Fruit fly (Drosophila melanogaster) whole organism, embryonic: ENCODE results near the gene bor.

Experiments used
- B-H2 ChIP-seq: fragments of 200-800 bp; sonication (Bioruptor generic); optimal IDR thresholded peaks from 2 replicates; lab custom pipeline; 2018; ENCODE audit warnings: missing biosample characterization, mild to moderate bottlenecking, missing genetic modification characterization
- BEAF-32 ChIP-seq: fragments of 200-800 bp; sonication (Bioruptor generic); optimal IDR thresholded peaks from 3 replicates; lab custom pipeline; 2017; ENCODE audit warnings: missing biosample characterization, missing genetic modification characterization, mild to moderate bottlenecking, moderate library complexity, missing genetic modification reagents
- Bdp1 ChIP-seq: fragments of 200-800 bp; sonication (Bioruptor generic); optimal IDR thresholded peaks from 3 replicates; lab custom pipeline; 2016; ENCODE audit warnings: missing biosample characterization, missing genetic modification characterization
- CG10209 ChIP-seq: fragments of 200-800 bp; sonication (Bioruptor generic); optimal IDR thresholded peaks from 3 replicates; lab custom pipeline; 2017; ENCODE audit warnings: missing biosample characterization, mild to moderate bottlenecking, missing genetic modification characterization, missing genetic modification reagents
- CG10267 ChIP-seq: fragments of 200-800 bp; sonication (Bioruptor generic); optimal IDR thresholded peaks from 2 replicates; lab custom pipeline; 2018; ENCODE audit warnings: missing biosample characterization, mild to moderate bottlenecking, missing genetic modification characterization, moderate library complexity
- CG11398 ChIP-seq: fragments of 200-800 bp; sonication (Bioruptor generic); optimal IDR thresholded peaks from 2 replicates; lab custom pipeline; 2016; ENCODE audit warnings: missing biosample characterization, missing genetic modification characterization
- CG11560 ChIP-seq: fragments of 200-800 bp; sonication (Bioruptor generic); IDR thresholded peaks from 3 replicates; pipeline ENCODE4 v1.3.6; 2022; ENCODE audit warnings: missing biosample characterization, missing genetic modification characterization
- CG12744 ChIP-seq: fragments of 200-800 bp; sonication (Bioruptor generic); optimal IDR thresholded peaks from 2 replicates; lab custom pipeline; 2016; ENCODE audit warnings: missing biosample characterization, missing genetic modification characterization
- CG13424 ChIP-seq: fragments of 200-800 bp; sonication (Bioruptor generic); optimal IDR thresholded peaks from 2 replicates; lab custom pipeline; 2019; ENCODE audit warnings: missing biosample characterization, mild to moderate bottlenecking, missing genetic modification characterization, moderate library complexity
- CG13894 ChIP-seq: fragments of 200-800 bp; sonication (Bioruptor generic); optimal IDR thresholded peaks from 3 replicates; lab custom pipeline; 2018; ENCODE audit warnings: missing biosample characterization, mild to moderate bottlenecking, missing genetic modification characterization, moderate library complexity
- CG17328 ChIP-seq: fragments of 200-800 bp; sonication (Bioruptor generic); IDR thresholded peaks from 2 replicates; pipeline ENCODE4 v1.3.6; 2022; ENCODE audit warnings: missing biosample characterization, missing genetic modification characterization
- CG17568 ChIP-seq: fragments of 200-800 bp; sonication (Bioruptor generic); optimal IDR thresholded peaks from 2 replicates; lab custom pipeline; 2018; ENCODE audit warnings: missing biosample characterization, mild to moderate bottlenecking, missing genetic modification characterization, moderate library complexity
- CG18262 ChIP-seq: fragments of 200-800 bp; optimal IDR thresholded peaks from 3 replicates; lab custom pipeline; 2019; ENCODE audit warnings: missing biosample characterization, mild to moderate bottlenecking, missing genetic modification characterization, moderate library complexity
- CG18764 ChIP-seq: fragments of 200-800 bp; sonication (Bioruptor generic); optimal IDR thresholded peaks from 3 replicates; lab custom pipeline; 2016; ENCODE audit warnings: missing biosample characterization, missing genetic modification characterization
- CG2889 ChIP-seq: fragments of 200-800 bp; sonication (Bioruptor generic); IDR thresholded peaks from 3 replicates; pipeline ENCODE4 v1.3.6; 2022; ENCODE audit warnings: missing biosample characterization, missing genetic modification characterization
- CG4328 ChIP-seq: fragments of 200-800 bp; sonication (Bioruptor generic); optimal IDR thresholded peaks from 3 replicates; lab custom pipeline; 2017; ENCODE audit warnings: missing biosample characterization, missing genetic modification reagents, missing genetic modification characterization
- CG4820 ChIP-seq: fragments of 200-800 bp; sonication (Bioruptor generic); optimal IDR thresholded peaks from 3 replicates; lab custom pipeline; 2016; ENCODE audit warnings: missing biosample characterization, missing genetic modification characterization
- CG4854 ChIP-seq: fragments of 200-800 bp; sonication (Bioruptor generic); optimal IDR thresholded peaks from 2 replicates; lab custom pipeline; 2016; ENCODE audit warnings: missing biosample characterization, missing genetic modification characterization, inconsistent platforms
- CG6791 ChIP-seq: fragments of 200-800 bp; sonication (Bioruptor generic); IDR thresholded peaks from 3 replicates; pipeline ENCODE4 v1.3.6; 2022; ENCODE audit warnings: missing biosample characterization, missing genetic modification characterization; ENCODE audit not compliant: partially characterized antibody
- CG6854 ChIP-seq: fragments of 200-800 bp; sonication (Bioruptor generic); optimal IDR thresholded peaks from 3 replicates; lab custom pipeline; 2017; ENCODE audit warnings: missing biosample characterization, mild to moderate bottlenecking, missing genetic modification characterization
- CG7839 ChIP-seq: fragments of 200-800 bp; sonication (Bioruptor generic); optimal IDR thresholded peaks from 3 replicates; lab custom pipeline; 2018; ENCODE audit warnings: missing biosample characterization, mild to moderate bottlenecking, missing genetic modification characterization, moderate library complexity
- CG9817 ChIP-seq: fragments of 200-800 bp; sonication (Bioruptor generic); optimal IDR thresholded peaks from 2 replicates; lab custom pipeline; 2018; ENCODE audit warnings: missing biosample characterization, mild to moderate bottlenecking, missing genetic modification characterization, moderate library complexity
- CrebB ChIP-seq: fragments of 200-800 bp; sonication (Bioruptor generic); optimal IDR thresholded peaks from 3 replicates; lab custom pipeline; 2018; ENCODE audit warnings: missing biosample characterization, mild to moderate bottlenecking, missing genetic modification characterization
- D ChIP-seq, 2 experiments: fragments of 200-800 bp in 1 of 2; fragments of >200 bp in 1 of 2; sonication (Bioruptor generic) in 1 of 2; optimal IDR thresholded peaks; 2 replicates in 1 of 2; 3 replicates in 1 of 2; lab custom pipeline; 2017; ENCODE audit warnings: mild to moderate bottlenecking in 1 of 2, missing biosample characterization in 1 of 2, missing genetic modification characterization in 1 of 2, missing genetic modification reagents in 1 of 2
- D19B ChIP-seq: fragments of 200-800 bp; sonication (Bioruptor generic); optimal IDR thresholded peaks from 2 replicates; lab custom pipeline; 2017; ENCODE audit warnings: missing biosample characterization, mild to moderate bottlenecking, missing genetic modification characterization
- ERR ChIP-seq: fragments of 200-800 bp; sonication (Bioruptor generic); optimal IDR thresholded peaks from 2 replicates; lab custom pipeline; 2016; ENCODE audit warnings: missing biosample characterization, missing genetic modification characterization
- Ets65A ChIP-seq: fragments of 200-800 bp; sonication (Bioruptor generic); peaks from one replicate; lab custom pipeline; 2016; ENCODE audit warnings: missing biosample characterization, missing genetic modification characterization
- HLH54F ChIP-seq: fragments of 200-800 bp; sonication (Bioruptor generic); optimal IDR thresholded peaks from 3 replicates; lab custom pipeline; 2016; ENCODE audit warnings: missing biosample characterization, missing genetic modification characterization
- HLHmδ ChIP-seq: fragments of 200-800 bp; sonication (Bioruptor generic); optimal IDR thresholded peaks from 2 replicates; lab custom pipeline; 2018; ENCODE audit warnings: missing biosample characterization, mild to moderate bottlenecking, missing genetic modification characterization, moderate library complexity
- Hr39 ChIP-seq: fragments of >200 bp; optimal IDR thresholded peaks from 2 replicates; lab custom pipeline; 2017
- Kr ChIP-seq: fragments of 200-800 bp; sonication (Bioruptor generic); optimal IDR thresholded peaks from 2 replicates; lab custom pipeline; 2017; ENCODE audit warnings: missing biosample characterization, mild to moderate bottlenecking, missing genetic modification characterization
- Sox100B ChIP-seq: fragments of 200-800 bp; sonication (Bioruptor generic); optimal IDR thresholded peaks from 3 replicates; lab custom pipeline; 2018; ENCODE audit warnings: missing biosample characterization, mild to moderate bottlenecking, missing genetic modification characterization
- crc ChIP-seq: fragments of 200-800 bp; sonication (Bioruptor generic); optimal IDR thresholded peaks from 2 replicates; lab custom pipeline; 2016; ENCODE audit warnings: missing biosample characterization, missing genetic modification characterization
- da ChIP-seq: fragments of 200-800 bp; sonication (Bioruptor generic); optimal IDR thresholded peaks from 2 replicates; lab custom pipeline; 2016; ENCODE audit warnings: missing biosample characterization, missing genetic modification characterization
- dimm ChIP-seq: fragments of 200-800 bp; sonication (Bioruptor generic); IDR thresholded peaks from 2 replicates; pipeline ENCODE4 v1.3.6; 2022; ENCODE audit warnings: missing biosample characterization, missing genetic modification characterization
- dmrt99B ChIP-seq: fragments of 200-800 bp; sonication (Bioruptor generic); optimal IDR thresholded peaks from 2 replicates; lab custom pipeline; 2018; ENCODE audit warnings: missing biosample characterization, mild to moderate bottlenecking, missing genetic modification characterization, moderate library complexity
- fd3F ChIP-seq: fragments of 200-800 bp; sonication (Bioruptor generic); optimal IDR thresholded peaks from 2 replicates; lab custom pipeline; 2018; ENCODE audit warnings: missing biosample characterization, mild to moderate bottlenecking, missing genetic modification characterization, moderate library complexity
- fd64A ChIP-seq: fragments of 200-800 bp; sonication (Bioruptor generic); optimal IDR thresholded peaks from 3 replicates; lab custom pipeline; 2018; ENCODE audit warnings: missing biosample characterization, mild to moderate bottlenecking, missing genetic modification characterization
- hb ChIP-seq: fragments of 200-800 bp; sonication (Bioruptor generic); IDR thresholded peaks from 3 replicates; pipeline ENCODE4 v1.3.6; 2022; ENCODE audit warnings: missing biosample characterization, missing genetic modification characterization; ENCODE audit not compliant: partially characterized antibody
- kah ChIP-seq: fragments of 200-800 bp; sonication (Bioruptor generic); optimal IDR thresholded peaks from 2 replicates; lab custom pipeline; 2018; ENCODE audit warnings: missing biosample characterization, mild to moderate bottlenecking, missing genetic modification characterization
- kni ChIP-seq: fragments of 200-800 bp; sonication (Bioruptor generic); optimal IDR thresholded peaks from 3 replicates; lab custom pipeline; 2017; ENCODE audit warnings: mild to moderate bottlenecking, missing biosample characterization, missing genetic modification reagents, missing genetic modification characterization
- nau ChIP-seq: fragments of 200-800 bp; sonication (Bioruptor generic); optimal IDR thresholded peaks from 3 replicates; lab custom pipeline; 2017; ENCODE audit warnings: missing biosample characterization, mild to moderate bottlenecking, missing genetic modification characterization, missing genetic modification reagents
- nerfin-1 ChIP-seq: fragments of 200-800 bp; sonication (Bioruptor generic); optimal IDR thresholded peaks from 3 replicates; lab custom pipeline; 2019; ENCODE audit warnings: missing biosample characterization, mild to moderate bottlenecking, missing genetic modification characterization, moderate library complexity
- pfk ChIP-seq: fragments of 200-800 bp; sonication (Bioruptor generic); optimal IDR thresholded peaks from 2 replicates; lab custom pipeline; 2018; ENCODE audit warnings: missing biosample characterization, mild to moderate bottlenecking, missing genetic modification characterization, moderate library complexity
- ssp ChIP-seq: fragments of 200-800 bp; sonication (Bioruptor generic); IDR thresholded peaks from 2 replicates; pipeline ENCODE4 v1.3.6; 2022; ENCODE audit warnings: missing biosample characterization, missing genetic modification characterization
- sug ChIP-seq: fragments of 200-800 bp; optimal IDR thresholded peaks from 2 replicates; lab custom pipeline; 2019; ENCODE audit warnings: missing biosample characterization, mild to moderate bottlenecking, missing genetic modification characterization, moderate library complexity
- zen2 ChIP-seq: fragments of 200-800 bp; sonication (Bioruptor generic); IDR thresholded peaks from 3 replicates; pipeline ENCODE4 v1.3.6; 2022; ENCODE audit warnings: missing biosample characterization, missing genetic modification characterization; ENCODE audit not compliant: partially characterized antibody

Gene bor

DNA sequence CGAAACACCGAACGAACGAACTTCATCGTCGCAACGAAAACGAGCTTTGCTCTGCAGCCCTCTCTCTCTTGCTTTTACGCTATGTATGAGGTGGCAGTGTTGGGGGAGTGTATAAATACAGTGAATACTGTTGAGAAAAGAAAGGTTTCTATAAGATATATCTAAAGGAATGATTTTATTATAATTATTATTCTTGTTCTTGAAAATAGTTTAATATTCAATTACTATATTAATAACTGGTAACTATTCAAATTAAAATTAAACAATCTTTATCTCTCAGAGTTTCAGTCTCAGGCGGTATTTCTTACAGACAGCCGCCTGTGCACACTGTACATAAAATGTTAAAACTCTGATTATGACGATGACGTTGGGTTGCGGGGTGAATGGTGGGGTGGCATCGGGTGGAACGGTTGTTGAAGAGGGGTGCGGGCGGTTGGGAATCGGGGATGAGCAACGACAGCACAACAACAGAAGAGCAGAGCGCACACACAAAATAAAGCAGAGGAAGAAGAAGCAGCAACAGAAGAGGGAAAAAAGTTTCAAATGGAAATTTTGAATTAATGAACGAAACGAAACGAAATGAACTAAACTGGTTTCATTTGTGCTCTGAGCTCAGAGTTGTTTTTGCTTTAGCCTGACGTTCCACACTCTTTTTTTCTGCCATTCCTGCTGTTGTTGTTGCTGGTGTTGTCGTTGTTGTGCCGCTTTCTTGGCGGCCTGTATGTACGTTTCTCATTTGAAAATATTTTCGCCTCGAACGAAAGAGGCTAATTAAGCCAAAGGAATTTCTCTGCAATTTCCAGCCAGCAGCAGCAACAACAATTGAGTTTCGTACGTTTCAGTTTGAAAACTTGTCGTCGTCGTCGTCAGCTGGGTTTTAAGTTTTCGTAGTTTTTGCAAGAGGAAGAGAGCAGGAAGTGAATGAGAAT lies 26.9 kb downstream of the bor start (continued):
- TF ChIP-seq CG10267 (tag; lab: Kevin White, UChicago) (peak; percentile 96), CG6854 (GFP tag; lab: Kevin White, UChicago) (peak; percentile 95), fd3F (GFP tag; lab: Kevin White, UChicago) (peak; percentile 97), Ets65A (GFP tag; lab: Kevin White, UChicago) (peak; percentile 97), Bdp1 (GFP tag; lab: Kevin White, UChicago) (peak; percentile 70), HLH54F (GFP tag; lab: Kevin White, UChicago) (peak; percentile 74), hb (GFP tag; lab: Robert Waterston, UW) (no peak), nau (GFP tag; lab: Kevin White, UChicago) (peak; percentile 91), HLHmδ (GFP tag; lab: Kevin White, UChicago) (peak; percentile 65), kni (GFP tag; lab: Kevin White, UChicago) (peak; percentile 96), crc (GFP tag; lab: Kevin White, UChicago) (peak; percentile 76), CG18262 (tag; lab: Kevin White, UChicago) (peak; percentile 99), B-H2 (GFP tag; lab: Kevin White, UChicago) (peak; percentile 96), CG13894 (tag; lab: Kevin White, UChicago) (peak; percentile 95), Kr (GFP tag; lab: Kevin White, UChicago) (peak; percentile 58), Sox100B (GFP tag; lab: Kevin White, UChicago) (peak; percentile 98), nerfin-1 (peak; percentile 96), CG4854 (peak; percentile 88), fd64A (GFP tag; lab: Kevin White, UChicago) (peak; percentile 90), CG9817 (tag; lab: Kevin White, UChicago) (peak; percentile 98), D (optimal IDR thresholded peaks at IDR 0.05; lab: Kevin White, UChicago) (no peak), D (GFP tag; optimal IDR thresholded peaks at IDR 0.05; lab: Kevin White, UChicago) (peak; percentile 97), CG13424 (tag; lab: Kevin White, UChicago) (peak; percentile 99), pfk (peak; percentile 92), CG6791 (GFP tag; lab: Robert Waterston, UW) (no peak), BEAF-32 (no peak), zen2 (no peak), Hr39 (no peak), dmrt99B (tag; lab: Kevin White, UChicago) (peak; percentile 99), CG17568 (GFP tag; lab: Kevin White, UChicago) (peak; percentile 96), kah (GFP tag; lab: Kevin White, UChicago) (peak; percentile 91), CG12744 (peak; percentile 44), CG2889 (no peak), D19B (GFP tag; lab: Kevin White, UChicago) (peak; percentile 92), ssp (GFP tag; lab: Robert Waterston, UW) (no peak), dimm (GFP tag; lab: Robert Waterston, UW) (no peak), CG4328 (GFP tag; lab: Kevin White, UChicago) (peak; percentile 97), CG10209 (peak; percentile 97), CG11398 (GFP tag; lab: Kevin White, UChicago) (no peak), CrebB (tag; lab: Kevin White, UChicago) (peak; percentile 95), CG18764 (peak; percentile 92), sug (tag; lab: Kevin White, UChicago) (peak; percentile 94), CG11560 (tag; lab: Robert Waterston, UW) (no peak), CG7839 (tag; lab: Kevin White, UChicago) (peak; percentile 99), CG17328 (GFP tag; lab: Robert Waterston, UW) (no peak), da (peak; percentile 49), CG4820 (peak; percentile 96), ERR (GFP tag; lab: Kevin White, UChicago) (no peak)
